Worm (Caenorhabditis elegans) whole organism, L4 larva: ENCODE measurements around the gene hip-1.

Experiments
- D1046.2 ChIP-seq: fragments of 200-800 bp; sonication (Bioruptor generic); IDR thresholded peaks from 2 replicates; pipeline ENCODE4 v1.3.6; 2022; ENCODE audit warnings: missing genetic modification characterization, missing compliant biosample characterization
- F10B5.3 ChIP-seq: sonication (generic microtip); optimal IDR thresholded peaks from 2 replicates; lab custom pipeline; 2016; ENCODE audit warnings: mild to moderate bottlenecking, missing genetic modification characterization, missing compliant biosample characterization
- F26F4.8 ChIP-seq: fragments of 200-800 bp; sonication (Bioruptor generic); conservative IDR thresholded peaks from 2 replicates; pipeline ENCODE4 v1.3.6; 2022; ENCODE audit warnings: missing genetic modification characterization, missing compliant biosample characterization
- F37D6.2 ChIP-seq: sonication (generic microtip); optimal IDR thresholded peaks from 2 replicates; lab custom pipeline; 2016; ENCODE audit warnings: mild to moderate bottlenecking, missing genetic modification characterization, missing compliant biosample characterization
- F44E2.7 ChIP-seq: fragments of 200-800 bp; sonication (Bioruptor generic); IDR thresholded peaks from 2 replicates; pipeline ENCODE4 v2.1.2; 2022; ENCODE audit warnings: missing genetic modification characterization, missing compliant biosample characterization
- F49E8.2 ChIP-seq: sonication (generic microtip); optimal IDR thresholded peaks from 2 replicates; lab custom pipeline; 2016; ENCODE audit warnings: missing compliant biosample characterization, mild to moderate bottlenecking, missing genetic modification characterization, borderline replicate concordance
- R02D3.7 ChIP-seq: fragments of 150-350 bp; sonication (generic microtip); optimal IDR thresholded peaks from 3 replicates; lab custom pipeline; 2014; ENCODE audit warnings: missing biosample characterization, missing genetic modification characterization
- Y75B8A.6 ChIP-seq: fragments of 200-800 bp; sonication (Bioruptor generic); IDR thresholded peaks from 2 replicates; pipeline ENCODE4 v1.3.6; 2022; ENCODE audit warnings: missing genetic modification reagents, missing genetic modification characterization, missing compliant biosample characterization
- ZK546.5 ChIP-seq, 2 experiments: sonication (generic microtip); optimal IDR thresholded peaks; 2 replicates each; lab custom pipeline; 2017; ENCODE audit warnings: missing biosample characterization in 2 of 2, missing genetic modification characterization in 2 of 2
- aha-1 ChIP-seq: fragments of 150-350 bp; peaks from one replicate; lab custom pipeline; 2014; ENCODE audit warnings: missing biosample characterization, missing genetic modification characterization
- aly-2 ChIP-seq: sonication (generic microtip); optimal IDR thresholded peaks from 2 replicates; lab custom pipeline; 2018; ENCODE audit warnings: missing biosample characterization, missing genetic modification characterization
- ama-1 ChIP-seq: fragments of 150-350 bp; optimal IDR thresholded peaks from 2 replicates; lab custom pipeline; 2014; ENCODE audit warnings: inconsistent platforms, mixed read lengths
- arid-1 ChIP-seq: fragments of 200-800 bp; sonication (Bioruptor generic); conservative IDR thresholded peaks from 2 replicates; pipeline ENCODE4 v1.3.6; 2022; ENCODE audit warnings: missing genetic modification reagents, missing genetic modification characterization, missing compliant biosample characterization
- ceh-28 ChIP-seq: fragments of 150-350 bp; optimal IDR thresholded peaks from 2 replicates; lab custom pipeline; 2014; ENCODE audit warnings: missing biosample characterization, missing genetic modification reagents, missing genetic modification characterization
- ctbp-1 ChIP-seq: fragments of 200-800 bp; sonication (Bioruptor generic); IDR thresholded peaks from 2 replicates; pipeline ENCODE4 v1.3.6; 2022; ENCODE audit warnings: missing genetic modification reagents, missing genetic modification characterization, missing compliant biosample characterization
- daf-19 ChIP-seq: fragments of 200-800 bp; sonication (Bioruptor generic); conservative IDR thresholded peaks from 2 replicates; pipeline ENCODE4 v1.3.6; 2022; ENCODE audit warnings: missing genetic modification characterization, missing compliant biosample characterization
- daf-8 ChIP-seq: fragments of 200-800 bp; sonication (Bioruptor generic); IDR thresholded peaks from 2 replicates; pipeline ENCODE4 v1.3.6; 2022; ENCODE audit warnings: missing genetic modification characterization, missing compliant biosample characterization
- dmd-6 ChIP-seq: fragments of 200-800 bp; sonication (Bioruptor generic); IDR thresholded peaks from 2 replicates; pipeline ENCODE4 v1.3.6; 2022; ENCODE audit warnings: missing genetic modification reagents, missing genetic modification characterization, missing compliant biosample characterization
- egl-43 ChIP-seq: fragments of 200-800 bp; sonication (Bioruptor generic); IDR thresholded peaks from 2 replicates; pipeline ENCODE4 v1.3.6; 2022; ENCODE audit warnings: missing genetic modification reagents, missing genetic modification characterization, missing compliant biosample characterization
- fos-1 ChIP-seq: fragments of 150-350 bp; optimal IDR thresholded peaks from 2 replicates; lab custom pipeline; 2014; ENCODE audit warnings: missing biosample characterization, missing genetic modification characterization
- hif-1 ChIP-seq, 2 experiments: sonication (generic microtip); optimal IDR thresholded peaks; 2 replicates each; lab custom pipeline; 2016 to 2017; ENCODE audit warnings: missing compliant biosample characterization in 2 of 2, missing genetic modification characterization in 2 of 2, missing genetic modification reagents in 2 of 2, missing genotype in 2 of 2, mild to moderate bottlenecking in 1 of 2
- hmg-1.1 ChIP-seq: fragments of 200-800 bp; sonication (Bioruptor generic); IDR thresholded peaks from 2 replicates; pipeline ENCODE4 v1.3.6; 2022; ENCODE audit warnings: missing genetic modification reagents, missing genetic modification characterization, missing compliant biosample characterization
- jun-1 ChIP-seq: fragments of 150-350 bp; optimal IDR thresholded peaks from 2 replicates; lab custom pipeline; 2014; ENCODE audit warnings: missing biosample characterization, missing genetic modification reagents, missing genetic modification characterization
- lim-7 ChIP-seq: fragments of 200-800 bp; sonication (Bioruptor generic); IDR thresholded peaks from 2 replicates; pipeline ENCODE4 v1.3.6; 2022; ENCODE audit warnings: missing genetic modification characterization, missing compliant biosample characterization
- lin-1 ChIP-seq: fragments of 200-800 bp; sonication (Bioruptor generic); IDR thresholded peaks from 2 replicates; pipeline ENCODE4 v1.3.6; 2022; ENCODE audit warnings: missing genetic modification reagents, missing genetic modification characterization, missing compliant biosample characterization
- lin-39 ChIP-seq: fragments of 150-350 bp; optimal IDR thresholded peaks from 2 replicates; lab custom pipeline; 2014; ENCODE audit warnings: missing biosample characterization, missing genetic modification reagents, missing genetic modification characterization
- mdl-1 ChIP-seq, 2 experiments: fragments of 150-350 bp in 1 of 2; sonication (generic microtip) in 1 of 2; optimal IDR thresholded peaks; 2 replicates each; lab custom pipeline; 2014 to 2017; ENCODE audit warnings: missing biosample characterization in 2 of 2, missing genetic modification characterization in 2 of 2
- nhr-111 ChIP-seq: fragments of 200-800 bp; sonication (Bioruptor generic); optimal IDR thresholded peaks from 2 replicates; lab custom pipeline; 2018; ENCODE audit warnings: mild to moderate bottlenecking, missing genetic modification characterization, missing compliant biosample characterization
- nhr-42 ChIP-seq: fragments of 200-800 bp; sonication (Bioruptor generic); IDR thresholded peaks from 2 replicates; pipeline ENCODE4 v1.3.6; 2022; ENCODE audit warnings: missing genetic modification characterization, missing compliant biosample characterization
- nhr-77 ChIP-seq: fragments of 150-350 bp; optimal IDR thresholded peaks from 2 replicates; lab custom pipeline; 2014; ENCODE audit warnings: missing biosample characterization, missing genetic modification characterization
- pha-4 ChIP-seq, 2 experiments: fragments of 150-350 bp in 1 of 2; fragments of 200-800 bp in 1 of 2; sonication (Bioruptor generic) in 1 of 2; IDR thresholded peaks in 1 of 2; optimal IDR thresholded peaks in 1 of 2; 2 replicates each; pipeline versions ENCODE4 v1.3.6 to Lab custom; 2014 to 2022; ENCODE audit warnings: missing genetic modification characterization in 2 of 2, missing genetic modification reagents in 2 of 2, missing biosample characterization in 1 of 2, missing compliant biosample characterization in 1 of 2
- rbr-2 ChIP-seq: sonication (generic microtip); optimal IDR thresholded peaks from 2 replicates; lab custom pipeline; 2016; ENCODE audit warnings: missing genotype, missing genetic modification characterization, missing compliant biosample characterization
- set-16 ChIP-seq: fragments of 200-800 bp; sonication (Bioruptor generic); IDR thresholded peaks from 2 replicates; pipeline ENCODE4 v1.3.6; 2022; ENCODE audit warnings: missing genetic modification reagents, missing genetic modification characterization, missing compliant biosample characterization
- spr-1 ChIP-seq: sonication (generic microtip); optimal IDR thresholded peaks from 2 replicates; lab custom pipeline; 2016; ENCODE audit warnings: mild to moderate bottlenecking, missing genetic modification characterization, missing compliant biosample characterization
- spr-3 ChIP-seq: fragments of 200-800 bp; sonication (Bioruptor generic); optimal IDR thresholded peaks from 2 replicates; lab custom pipeline; 2018; ENCODE audit warnings: mild to moderate bottlenecking, missing genetic modification characterization, missing compliant biosample characterization
- unc-39 ChIP-seq: sonication (generic microtip); optimal IDR thresholded peaks from 2 replicates; lab custom pipeline; 2017; ENCODE audit warnings: missing biosample characterization, missing genetic modification characterization
- zfp-2 ChIP-seq: sonication (generic microtip); optimal IDR thresholded peaks from 2 replicates; lab custom pipeline; 2016; ENCODE audit warnings: mild to moderate bottlenecking, missing genetic modification characterization, missing compliant biosample characterization
- zfp-3 ChIP-seq: fragments of 200-800 bp; sonication (Bioruptor generic); conservative IDR thresholded peaks from 2 replicates; pipeline ENCODE4 v1.3.6; 2022; ENCODE audit warnings: missing genetic modification reagents, missing genetic modification characterization, missing compliant biosample characterization
- zip-11 ChIP-seq: fragments of 200-800 bp; sonication (Bioruptor generic); IDR thresholded peaks from 2 replicates; pipeline ENCODE4 v1.3.6; 2022; ENCODE audit warnings: missing genetic modification characterization, missing compliant biosample characterization

Gene hip-1

DNA sequence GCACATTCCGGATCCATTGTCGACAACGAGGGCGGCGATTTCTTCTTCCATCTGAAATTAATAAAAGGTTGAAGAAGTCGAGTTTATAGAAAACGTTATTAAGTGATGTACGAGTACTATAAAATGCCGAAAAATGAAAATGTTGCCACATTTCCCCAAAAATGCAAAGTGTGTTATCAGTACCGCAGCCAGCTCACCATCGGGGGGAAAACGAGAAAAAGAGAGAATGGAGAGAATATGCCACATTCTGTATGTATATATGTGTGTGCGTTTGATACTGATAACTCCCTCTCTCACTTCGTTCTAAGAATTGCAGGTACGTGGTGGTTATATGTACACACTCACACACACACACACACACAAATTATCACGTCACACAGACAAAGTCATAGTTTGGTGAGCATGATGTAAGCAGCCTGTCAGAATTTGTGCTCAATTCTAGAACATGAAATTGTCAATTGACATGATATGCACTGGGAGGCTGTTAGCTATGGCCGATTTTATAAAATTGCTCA lies 16.2 kb downstream of the hip-1 start, which contains the start of gene act-5 (continued):
- TF ChIP-seq lin-39 (tag; lab: Kevin White, UChicago) = no peak
- TF ChIP-seq daf-8 (GFP tag; lab: Robert Waterston, UW) = no peak
- TF ChIP-seq lim-7 (GFP tag; lab: Robert Waterston, UW) = no peak
- no peak for TF ChIP-seq arid-1 (GFP tag; lab: Robert Waterston, UW)
- TF ChIP-seq D1046.2 (GFP tag; lab: Robert Waterston, UW) = no peak
- no peak for TF ChIP-seq ZK546.5 (tag; optimal IDR thresholded peaks at IDR 0.05; lab: Kevin White, UChicago)
- TF ChIP-seq spr-1 (tag; lab: Kevin White, UChicago) = no peak
- TF ChIP-seq fos-1 (tag; lab: Kevin White, UChicago) = no peak
- no peak for TF ChIP-seq R02D3.7 (tag; lab: Kevin White, UChicago)
- TF ChIP-seq zip-11 (GFP tag; lab: Robert Waterston, UW) = no peak
- no peak for TF ChIP-seq F26F4.8
- peak in 1 of 2 experiments; percentile 26 for TF ChIP-seq hif-1 (tag; optimal IDR thresholded peaks at IDR 0.05; lab: Kevin White, UChicago)
- TF ChIP-seq ceh-28 (tag; lab: Kevin White, UChicago) = no peak
- no peak for TF ChIP-seq ama-1 (lab: Kevin White, UChicago)
- TF ChIP-seq F49E8.2 (tag; lab: Kevin White, UChicago) = no peak
- 0 out of 2 replicates have a peak, but pooled peaks have one; percentile 39 for TF ChIP-seq lin-1 (GFP tag; lab: Robert Waterston, UW)
- TF ChIP-seq daf-19 = no peak
- TF ChIP-seq unc-39 (tag; lab: Kevin White, UChicago) = no peak
- TF ChIP-seq aly-2 (tag; lab: Kevin White, UChicago) = no peak

DNA sequence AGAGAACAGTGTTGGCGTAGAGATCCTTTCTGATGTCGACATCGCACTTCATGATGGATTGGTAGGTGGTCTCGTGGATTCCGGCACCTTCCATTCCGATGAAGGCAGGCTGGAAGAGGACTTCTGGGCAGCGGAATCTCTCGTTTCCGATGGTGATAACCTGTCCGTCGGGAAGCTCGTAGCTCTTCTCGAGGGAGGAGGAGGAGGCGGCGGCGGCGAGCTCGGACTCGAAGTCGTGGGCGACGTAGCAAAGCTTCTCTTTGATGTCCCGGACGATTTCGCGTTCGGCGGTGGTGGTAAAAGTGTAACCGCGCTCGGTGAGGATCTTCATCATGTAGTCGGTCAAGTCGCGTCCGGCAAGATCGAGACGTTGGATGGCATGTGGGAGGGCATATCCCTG lies 17.5 kb downstream of the hip-1 start:
- no peak for TF ChIP-seq ctbp-1 (GFP tag; lab: Robert Waterston, UW)
- TF ChIP-seq ZK546.5 (tag; optimal IDR thresholded peaks at IDR 0.05; lab: Kevin White, UChicago) = no peak
- TF ChIP-seq rbr-2 (tag; lab: Kevin White, UChicago) = no peak
- TF ChIP-seq Y75B8A.6 (GFP tag; lab: Robert Waterston, UW) = no peak
- TF ChIP-seq F10B5.3 (tag; lab: Kevin White, UChicago) = no peak
- no peak for TF ChIP-seq zfp-3
- TF ChIP-seq daf-8 (GFP tag; lab: Robert Waterston, UW) = no peak
- peak; percentile 94 for TF ChIP-seq set-16 (GFP tag; lab: Robert Waterston, UW)
- no peak for TF ChIP-seq aly-2 (tag; lab: Kevin White, UChicago)
- TF ChIP-seq lin-1 (GFP tag; lab: Robert Waterston, UW) = no peak
- peak; percentile 6 for TF ChIP-seq nhr-111 (GFP tag; lab: Kevin White, UChicago)
- TF ChIP-seq jun-1 = no peak
- TF ChIP-seq pha-4 (GFP tag; IDR thresholded peaks at IDR 0.05; lab: Robert Waterston, UW) = 0 out of 2 replicates have a peak, but pooled peaks have one; percentile 13
- no peak for TF ChIP-seq pha-4 (tag; optimal IDR thresholded peaks at IDR 0.05; lab: Kevin White, UChicago)
- TF ChIP-seq unc-39 (tag; lab: Kevin White, UChicago) = no peak
- 0 out of 2 replicates have a peak, but pooled peaks have one; percentile 63 for TF ChIP-seq F44E2.7 (GFP tag; lab: Robert Waterston, UW)
- TF ChIP-seq hmg-1.1 (GFP tag; lab: Robert Waterston, UW) = no peak
- TF ChIP-seq dmd-6 (GFP tag; lab: Robert Waterston, UW) = no peak
- no peak for TF ChIP-seq daf-19
- TF ChIP-seq mdl-1 (tag; optimal IDR thresholded peaks at IDR 0.05; lab: Kevin White, UChicago) = no peak
- TF ChIP-seq F37D6.2 (tag; lab: Kevin White, UChicago) = no peak
- peak; percentile 57 for TF ChIP-seq spr-3
- no peak for TF ChIP-seq zip-11 (GFP tag; lab: Robert Waterston, UW)
- peak; percentile 35; the same call in 1 of the 2 replicates for TF ChIP-seq egl-43
- no peak for TF ChIP-seq nhr-42 (GFP tag; lab: Robert Waterston, UW)
- 0 out of 2 replicates have a peak, but pooled peaks have one; percentile 6 for TF ChIP-seq F26F4.8
- no peak for TF ChIP-seq aha-1
- no peak for TF ChIP-seq zfp-2
- TF ChIP-seq nhr-77 = no peak
- TF ChIP-seq R02D3.7 (tag; lab: Kevin White, UChicago) = no peak
- no peak for TF ChIP-seq ceh-28 (tag; lab: Kevin White, UChicago)
